Fruit fly (Drosophila melanogaster) whole organism, embryonic: ENCODE results near the gene Gpdh1.

ENCODE experiments used
- C15 ChIP-seq: fragments of 200-800 bp; sonication (Bioruptor generic); IDR thresholded peaks from 3 replicates; pipeline ENCODE4 v1.3.6; 2022; ENCODE audit warnings: missing biosample characterization, missing genetic modification characterization
- CG11504 ChIP-seq: fragments of 200-800 bp; sonication (Bioruptor generic); optimal IDR thresholded peaks from 3 replicates; lab custom pipeline; 2019; ENCODE audit warnings: missing biosample characterization, mild to moderate bottlenecking, missing genetic modification characterization, moderate library complexity
- CG11560 ChIP-seq: fragments of 200-800 bp; sonication (Bioruptor generic); IDR thresholded peaks from 3 replicates; pipeline ENCODE4 v1.3.6; 2022; ENCODE audit warnings: missing biosample characterization, missing genetic modification characterization
- CG12236 ChIP-seq: fragments of 200-800 bp; sonication (Bioruptor generic); optimal IDR thresholded peaks from 2 replicates; lab custom pipeline; 2016; ENCODE audit warnings: missing biosample characterization, missing genetic modification characterization
- CG12769 ChIP-seq: fragments of 200-800 bp; sonication (Bioruptor generic); optimal IDR thresholded peaks from 2 replicates; lab custom pipeline; 2019; ENCODE audit warnings: missing biosample characterization, mild to moderate bottlenecking, missing genetic modification characterization, moderate library complexity
- CG13287 ChIP-seq: fragments of 200-800 bp; sonication (Bioruptor generic); IDR thresholded peaks from 2 replicates; pipeline ENCODE4 v1.3.6; 2022; ENCODE audit warnings: missing biosample characterization, missing genetic modification characterization; ENCODE audit not compliant: partially characterized antibody
- CG14965 ChIP-seq: fragments of 200-800 bp; sonication (Bioruptor generic); optimal IDR thresholded peaks from 2 replicates; lab custom pipeline; 2016; ENCODE audit warnings: missing biosample characterization, missing genetic modification characterization, borderline replicate concordance
- CG16779 ChIP-seq: fragments of 200-800 bp; sonication (Bioruptor generic); IDR thresholded peaks from 2 replicates; pipeline ENCODE4 v1.3.6; 2022; ENCODE audit warnings: missing biosample characterization, missing genetic modification characterization
- CG18476 ChIP-seq: fragments of 200-800 bp; sonication (Bioruptor generic); optimal IDR thresholded peaks from 2 replicates; lab custom pipeline; 2016; ENCODE audit warnings: missing biosample characterization, mild to moderate bottlenecking, missing genetic modification characterization
- CG18599 ChIP-seq: fragments of 200-800 bp; sonication (Bioruptor generic); optimal IDR thresholded peaks from 3 replicates; lab custom pipeline; 2017; ENCODE audit warnings: missing biosample characterization, missing genetic modification characterization, mild to moderate bottlenecking, moderate library complexity, missing genetic modification reagents
- CG3726 ChIP-seq: fragments of 200-800 bp; sonication (Bioruptor generic); IDR thresholded peaks from 3 replicates; pipeline ENCODE4, ENCODE4 v1.3.6; 2022; ENCODE audit warnings: missing biosample characterization, missing genetic modification characterization
- CG4360 ChIP-seq: fragments of 200-800 bp; sonication (Bioruptor generic); IDR thresholded peaks from 2 replicates; pipeline ENCODE4 v1.3.6; 2022; ENCODE audit warnings: missing biosample characterization, missing genetic modification characterization
- CG6791 ChIP-seq: fragments of 200-800 bp; sonication (Bioruptor generic); IDR thresholded peaks from 3 replicates; pipeline ENCODE4 v1.3.6; 2022; ENCODE audit warnings: missing biosample characterization, missing genetic modification characterization; ENCODE audit not compliant: partially characterized antibody
- CG7745 ChIP-seq: fragments of 200-800 bp; sonication (Bioruptor generic); optimal IDR thresholded peaks from 2 replicates; lab custom pipeline; 2018; ENCODE audit warnings: missing biosample characterization, mild to moderate bottlenecking, missing genetic modification characterization, moderate library complexity
- CG8478 ChIP-seq: fragments of >200 bp; optimal IDR thresholded peaks from 2 replicates; lab custom pipeline; 2018
- CkIIα-i1 ChIP-seq: fragments of 200-800 bp; sonication (Bioruptor generic); IDR thresholded peaks from 2 replicates; pipeline ENCODE4 v1.3.6; 2022; ENCODE audit warnings: missing biosample characterization, missing genetic modification characterization
- Dbx ChIP-seq: fragments of 200-800 bp; sonication (Bioruptor generic); IDR thresholded peaks from 3 replicates; pipeline ENCODE4 v1.3.6; 2022; ENCODE audit warnings: missing biosample characterization, missing genetic modification characterization
- Eip74EF ChIP-seq, 2 experiments: fragments of 200-800 bp in 1 of 2; fragments of >200 bp in 1 of 2; sonication (Bioruptor generic) in 1 of 2; optimal IDR thresholded peaks; 2 replicates each; lab custom pipeline; 2017 to 2019; ENCODE audit warnings: missing biosample characterization in 2 of 2, missing genetic modification characterization in 2 of 2, mild to moderate bottlenecking in 1 of 2, moderate library complexity in 1 of 2
- Ets65A ChIP-seq: fragments of 200-800 bp; sonication (Bioruptor generic); peaks from one replicate; lab custom pipeline; 2016; ENCODE audit warnings: missing biosample characterization, missing genetic modification characterization
- HLH4C ChIP-seq: fragments of 200-800 bp; sonication (Bioruptor generic); IDR thresholded peaks from 3 replicates; pipeline ENCODE4 v1.3.6; 2022; ENCODE audit warnings: missing biosample characterization, missing genetic modification characterization; ENCODE audit not compliant: partially characterized antibody
- Hr51 ChIP-seq, 2 experiments: fragments of 200-800 bp; sonication (Bioruptor generic); optimal IDR thresholded peaks; 2 replicates in 1 of 2; 3 replicates in 1 of 2; lab custom pipeline; 2016 to 2018; ENCODE audit warnings: missing biosample characterization in 2 of 2, missing genetic modification characterization in 2 of 2, mild to moderate bottlenecking in 1 of 2, moderate library complexity in 1 of 2
- Lim3 ChIP-seq: fragments of 200-800 bp; sonication (Bioruptor generic); IDR thresholded peaks from 2 replicates; pipeline ENCODE4 v1.3.6; 2022; ENCODE audit warnings: missing biosample characterization, missing genetic modification characterization
- Lpt ChIP-seq: fragments of >200 bp; optimal IDR thresholded peaks from 2 replicates; lab custom pipeline; 2018; ENCODE audit warnings: missing biosample characterization, missing genetic modification characterization
- Nf-YA ChIP-seq: fragments of 200-800 bp; sonication (Bioruptor generic); IDR thresholded peaks from 2 replicates; pipeline ENCODE4 v1.3.6; 2022; ENCODE audit warnings: missing biosample characterization, missing genetic modification characterization
- Oaz ChIP-seq: fragments of 200-800 bp; sonication (Bioruptor generic); IDR thresholded peaks from 2 replicates; pipeline ENCODE4 v1.3.6; 2022; ENCODE audit warnings: missing biosample characterization, missing genetic modification characterization
- Opbp ChIP-seq: fragments of 200-800 bp; sonication (Bioruptor generic); IDR thresholded peaks from 3 replicates; pipeline ENCODE4 v1.3.6; 2022; ENCODE audit warnings: missing biosample characterization, missing genetic modification characterization; ENCODE audit not compliant: partially characterized antibody
- Pdp1 ChIP-seq, 2 experiments: fragments of 200-800 bp; sonication (Bioruptor generic); optimal IDR thresholded peaks; 3 replicates each; lab custom pipeline; 2016; ENCODE audit warnings: missing biosample characterization in 2 of 2, missing genetic modification characterization in 2 of 2, mild to moderate bottlenecking in 1 of 2, moderate library complexity in 1 of 2
- Poxn ChIP-seq: fragments of 200-800 bp; sonication (Bioruptor generic); IDR thresholded peaks from 2 replicates; pipeline ENCODE4 v1.3.6; 2022; ENCODE audit warnings: missing biosample characterization, missing genetic modification characterization
- Rfx ChIP-seq: fragments of 200-800 bp; sonication (Bioruptor generic); IDR thresholded peaks from 2 replicates; pipeline ENCODE4 v1.3.6; 2022; ENCODE audit warnings: missing biosample characterization, missing genetic modification characterization
- Six4 ChIP-seq: fragments of 200-800 bp; sonication (Bioruptor generic); optimal IDR thresholded peaks from 2 replicates; lab custom pipeline; 2016; ENCODE audit warnings: missing biosample characterization, missing genetic modification characterization
- TFAM ChIP-seq: fragments of 200-800 bp; sonication (Bioruptor generic); optimal IDR thresholded peaks from 2 replicates; lab custom pipeline; 2017; ENCODE audit warnings: missing biosample characterization, missing genetic modification characterization, inconsistent platforms
- ab ChIP-seq: fragments of 200-800 bp; sonication (Bioruptor generic); optimal IDR thresholded peaks from 2 replicates; lab custom pipeline; 2016; ENCODE audit warnings: missing biosample characterization, missing genetic modification characterization
- amos ChIP-seq: fragments of 200-800 bp; sonication (Bioruptor generic); IDR thresholded peaks from 2 replicates; pipeline ENCODE4 v1.3.6; 2022; ENCODE audit warnings: missing biosample characterization, missing genetic modification characterization; ENCODE audit not compliant: partially characterized antibody
- aop ChIP-seq: fragments of 200-800 bp; sonication (Bioruptor generic); IDR thresholded peaks from 2 replicates; pipeline ENCODE4 v1.3.6; 2022; ENCODE audit warnings: missing biosample characterization, missing genetic modification characterization
- btn ChIP-seq: fragments of 200-800 bp; sonication (Bioruptor generic); optimal IDR thresholded peaks from 2 replicates; lab custom pipeline; 2016; ENCODE audit warnings: missing biosample characterization, missing genetic modification characterization
- chinmo ChIP-seq: fragments of 200-800 bp; sonication (Bioruptor generic); IDR thresholded peaks from 4 replicates; pipeline ENCODE4 v1.3.6; 2022; ENCODE audit warnings: missing biosample characterization, missing genetic modification characterization; ENCODE audit not compliant: partially characterized antibody
- danr ChIP-seq: fragments of 200-800 bp; sonication (Bioruptor generic); IDR thresholded peaks from 2 replicates; pipeline ENCODE4 v1.3.6; 2022; ENCODE audit warnings: missing biosample characterization, missing genetic modification characterization
- disco-r ChIP-seq: fragments of 200-800 bp; sonication (Bioruptor generic); optimal IDR thresholded peaks from 2 replicates; lab custom pipeline; 2016; ENCODE audit warnings: missing biosample characterization, missing genetic modification characterization
- dysf ChIP-seq: fragments of 200-800 bp; sonication (Bioruptor generic); IDR thresholded peaks from 3 replicates; pipeline ENCODE4 v1.3.6; 2022; ENCODE audit warnings: missing biosample characterization, missing genetic modification characterization
- emc ChIP-seq: fragments of 200-800 bp; sonication (Bioruptor generic); optimal IDR thresholded peaks from 2 replicates; lab custom pipeline; 2016; ENCODE audit warnings: missing biosample characterization, missing genetic modification characterization
- exex ChIP-seq: fragments of 200-800 bp; sonication (Bioruptor generic); optimal IDR thresholded peaks from 4 replicates; lab custom pipeline; 2018; ENCODE audit warnings: missing biosample characterization, mild to moderate bottlenecking, missing genetic modification characterization, moderate library complexity
- ken ChIP-seq: fragments of 200-800 bp; sonication (Bioruptor generic); IDR thresholded peaks from 3 replicates; pipeline ENCODE4 v1.3.6; 2022; ENCODE audit warnings: missing biosample characterization, missing genetic modification characterization
- lab ChIP-seq: fragments of 200-800 bp; sonication (Bioruptor generic); optimal IDR thresholded peaks from 3 replicates; lab custom pipeline; 2017; ENCODE audit warnings: missing biosample characterization, missing genetic modification characterization, mild to moderate bottlenecking, moderate library complexity, missing genetic modification reagents
- pros ChIP-seq: fragments of 200-800 bp; sonication (Bioruptor generic); optimal IDR thresholded peaks from 3 replicates; lab custom pipeline; 2019; ENCODE audit warnings: missing biosample characterization, mild to moderate bottlenecking, missing genetic modification characterization, moderate library complexity
- sens ChIP-seq: fragments of 200-800 bp; sonication (Bioruptor generic); peaks from one replicate; lab custom pipeline; 2016; ENCODE audit warnings: missing biosample characterization, missing genetic modification characterization
- sug ChIP-seq: fragments of 200-800 bp; optimal IDR thresholded peaks from 2 replicates; lab custom pipeline; 2019; ENCODE audit warnings: missing biosample characterization, mild to moderate bottlenecking, missing genetic modification characterization, moderate library complexity

Gene Gpdh1

DNA sequence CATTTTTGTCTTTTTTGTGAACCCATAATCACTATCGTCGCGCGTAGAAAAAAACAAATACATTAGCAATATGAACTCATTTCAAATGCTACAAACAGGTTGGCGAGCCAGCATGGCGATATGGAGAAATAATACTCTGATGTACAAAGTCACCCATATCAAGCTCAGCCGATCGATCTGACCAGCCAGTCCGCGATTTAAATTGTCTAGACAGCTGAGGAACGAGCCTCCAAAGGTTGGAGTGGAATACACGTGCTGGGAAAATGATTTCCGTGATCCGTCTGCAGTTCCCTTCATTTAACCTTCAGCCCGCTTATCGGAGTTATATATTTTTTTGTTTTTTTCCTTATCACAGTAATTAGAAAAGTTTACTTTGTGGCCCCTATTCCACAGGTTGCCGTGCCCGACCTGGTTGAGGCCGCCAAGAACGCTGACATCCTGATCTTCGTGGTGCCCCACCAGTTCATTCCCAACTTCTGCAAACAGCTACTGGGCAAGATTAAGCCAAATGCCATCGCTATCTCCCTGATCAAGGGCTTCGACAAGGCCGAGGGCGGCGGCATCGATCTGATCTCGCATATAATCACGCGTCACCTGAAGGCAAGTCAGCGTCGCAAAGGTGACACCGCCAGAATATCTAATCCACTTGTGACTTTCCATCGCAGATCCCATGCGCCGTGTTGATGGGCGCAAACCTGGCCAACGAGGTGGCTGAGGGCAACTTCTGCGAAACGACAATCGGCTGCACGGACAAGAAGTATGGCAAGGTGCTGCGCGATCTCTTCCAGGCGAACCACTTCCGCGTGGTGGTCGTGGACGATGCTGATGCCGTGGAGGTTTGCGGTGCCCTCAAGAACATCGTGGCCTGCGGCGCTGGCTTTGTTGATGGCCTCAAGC is 2.5 kb downstream of the Gpdh1 start (continued):
- TF ChIP-seq chinmo (GFP tag; lab: Robert Waterston, UW) (peak; percentile 75; the same call in 3 of the 4 replicates), CG18599 (GFP tag; lab: Kevin White, UChicago) (no peak), Nf-YA (GFP tag; lab: Robert Waterston, UW) (no peak), emc (GFP tag; lab: Kevin White, UChicago) (peak; percentile 20), Ets65A (GFP tag; lab: Kevin White, UChicago) (peak; percentile 45), Lpt (GFP tag; lab: Kevin White, UChicago) (no peak), amos (no peak), Opbp (GFP tag; lab: Robert Waterston, UW) (no peak), CG8478 (lab: Kevin White, UChicago) (peak; percentile 43), CG12236 (no peak), CG11504 (tag; lab: Kevin White, UChicago) (no peak), Six4 (GFP tag; lab: Kevin White, UChicago) (no peak), Eip74EF (GFP tag; optimal IDR thresholded peaks at IDR 0.05; lab: Kevin White, UChicago) (peak; percentile 61 to 85), CG14965 (GFP tag; lab: Kevin White, UChicago) (no peak), CG4360 (GFP tag; lab: Robert Waterston, UW) (no peak), Hr51 (GFP tag; optimal IDR thresholded peaks at IDR 0.05; lab: Kevin White, UChicago) (no peak), disco-r (no peak), exex (peak; percentile 84), Pdp1 (GFP tag; optimal IDR thresholded peaks at IDR 0.05; lab: Kevin White, UChicago) (peak in 1 of 2 experiments; percentile 8), CG13287 (no peak), CG7745 (no peak), ken (GFP tag; lab: Robert Waterston, UW) (0 out of 3 replicates have a peak, but pooled peaks have one; percentile 4), Dbx (GFP tag; lab: Robert Waterston, UW) (peak; percentile 62; the same call in 2 of the 3 replicates), Poxn (GFP tag; lab: Robert Waterston, UW) (no peak), CG11560 (tag; lab: Robert Waterston, UW) (0 out of 3 replicates have a peak, but pooled peaks have one; percentile 60), btn (GFP tag; lab: Kevin White, UChicago) (no peak), sens (GFP tag; lab: Kevin White, UChicago) (peak; percentile 8), sug (tag; lab: Kevin White, UChicago) (peak; percentile 73), C15 (no peak), lab (no peak), CG3726 (no peak), aop (GFP tag; lab: Robert Waterston, UW) (no peak), CG18476 (GFP tag; lab: Kevin White, UChicago) (no peak), HLH4C (GFP tag; lab: Robert Waterston, UW) (no peak), Lim3 (no peak), dysf (GFP tag; lab: Robert Waterston, UW) (0 out of 3 replicates have a peak, but pooled peaks have one; percentile 54), pros (GFP tag; lab: Kevin White, UChicago) (no peak), CG6791 (GFP tag; lab: Robert Waterston, UW) (0 out of 3 replicates have a peak, but pooled peaks have one; percentile 10), ab (no peak), danr (GFP tag; lab: Robert Waterston, UW) (no peak), TFAM (no peak), Oaz (no peak), CkIIα-i1 (GFP tag; lab: Robert Waterston, UW) (no peak), CG12769 (tag; lab: Kevin White, UChicago) (peak; percentile 81), Rfx (no peak; the same call in 1 of the 2 replicates), CG16779 (no peak)
